Fruit fly (Drosophila melanogaster) whole organism, embryonic: ENCODE measurements around the gene CG32299.

Experiments
- Antp ChIP-seq: fragments of 200-800 bp; sonication (Bioruptor generic); optimal IDR thresholded peaks from 3 replicates; lab custom pipeline; 2016; ENCODE audit warnings: missing biosample characterization, missing genetic modification characterization
- CG10274 ChIP-seq: fragments of 200-800 bp; sonication (Bioruptor generic); optimal IDR thresholded peaks from 3 replicates; lab custom pipeline; 2017; ENCODE audit warnings: missing biosample characterization, mild to moderate bottlenecking, missing genetic modification characterization
- CG14441 ChIP-seq: fragments of 200-800 bp; sonication (Bioruptor generic); IDR thresholded peaks from 2 replicates; pipeline ENCODE4 v1.3.6; 2022; ENCODE audit warnings: missing biosample characterization, missing genetic modification characterization
- CG15269 ChIP-seq: fragments of 200-800 bp; sonication (Bioruptor generic); optimal IDR thresholded peaks from 2 replicates; lab custom pipeline; 2018; ENCODE audit warnings: missing biosample characterization, mild to moderate bottlenecking, missing genetic modification characterization, moderate library complexity
- CG15514 ChIP-seq: fragments of 200-800 bp; sonication (Bioruptor generic); optimal IDR thresholded peaks from 3 replicates; lab custom pipeline; 2017; ENCODE audit warnings: missing biosample characterization, missing genetic modification characterization, mild to moderate bottlenecking, moderate library complexity, missing genetic modification reagents
- CG15696 ChIP-seq: fragments of 200-800 bp; sonication (Bioruptor generic); optimal IDR thresholded peaks from 2 replicates; lab custom pipeline; 2019; ENCODE audit warnings: missing biosample characterization, mild to moderate bottlenecking, missing genetic modification characterization, moderate library complexity
- CG1792 ChIP-seq: fragments of 200-800 bp; sonication (Bioruptor generic); optimal IDR thresholded peaks from 2 replicates; lab custom pipeline; 2016; ENCODE audit warnings: missing biosample characterization, missing genetic modification characterization
- CG2678 ChIP-seq: fragments of 200-800 bp; sonication (Bioruptor generic); optimal IDR thresholded peaks from 3 replicates; lab custom pipeline; 2019; ENCODE audit warnings: missing biosample characterization, mild to moderate bottlenecking, missing genetic modification characterization, moderate library complexity
- CG2875 ChIP-seq: fragments of 200-800 bp; sonication (Bioruptor generic); optimal IDR thresholded peaks from 2 replicates; lab custom pipeline; 2017; ENCODE audit warnings: missing biosample characterization, mild to moderate bottlenecking, missing genetic modification characterization, missing genetic modification reagents
- CG32772 ChIP-seq: fragments of 200-800 bp; sonication (Bioruptor generic); IDR thresholded peaks from 2 replicates; pipeline ENCODE4 v1.3.6; 2022; ENCODE audit warnings: missing biosample characterization, missing genetic modification characterization
- CG4360 ChIP-seq: fragments of 200-800 bp; sonication (Bioruptor generic); IDR thresholded peaks from 2 replicates; pipeline ENCODE4 v1.3.6; 2022; ENCODE audit warnings: missing biosample characterization, missing genetic modification characterization
- CG6813 ChIP-seq: fragments of 200-800 bp; sonication (Bioruptor generic); optimal IDR thresholded peaks from 2 replicates; lab custom pipeline; 2017; ENCODE audit warnings: missing biosample characterization, missing genetic modification characterization, mild to moderate bottlenecking, moderate library complexity, missing genetic modification reagents
- CG7556 ChIP-seq: fragments of 200-800 bp; sonication (Bioruptor generic); optimal IDR thresholded peaks from 2 replicates; lab custom pipeline; 2017; ENCODE audit warnings: missing biosample characterization, mild to moderate bottlenecking, missing genetic modification characterization
- CG9817 ChIP-seq: fragments of 200-800 bp; sonication (Bioruptor generic); optimal IDR thresholded peaks from 2 replicates; lab custom pipeline; 2018; ENCODE audit warnings: missing biosample characterization, mild to moderate bottlenecking, missing genetic modification characterization, moderate library complexity
- Chrac-16 ChIP-seq: fragments of 200-800 bp; sonication (Bioruptor generic); optimal IDR thresholded peaks from 3 replicates; lab custom pipeline; 2016; ENCODE audit warnings: missing biosample characterization, missing genetic modification characterization
- CrebB ChIP-seq: fragments of 200-800 bp; sonication (Bioruptor generic); optimal IDR thresholded peaks from 3 replicates; lab custom pipeline; 2018; ENCODE audit warnings: missing biosample characterization, mild to moderate bottlenecking, missing genetic modification characterization
- Fer3 ChIP-seq: fragments of 200-800 bp; sonication (Bioruptor generic); optimal IDR thresholded peaks from 2 replicates; lab custom pipeline; 2018; ENCODE audit warnings: missing biosample characterization, mild to moderate bottlenecking, missing genetic modification characterization, moderate library complexity
- HLHmδ ChIP-seq: fragments of 200-800 bp; sonication (Bioruptor generic); optimal IDR thresholded peaks from 2 replicates; lab custom pipeline; 2018; ENCODE audit warnings: missing biosample characterization, mild to moderate bottlenecking, missing genetic modification characterization, moderate library complexity
- Hand ChIP-seq: fragments of 200-800 bp; sonication (Bioruptor generic); optimal IDR thresholded peaks from 2 replicates; lab custom pipeline; 2017; ENCODE audit warnings: mild to moderate bottlenecking, missing biosample characterization, missing genetic modification reagents, missing genetic modification characterization
- HmgZ ChIP-seq: fragments of 200-800 bp; sonication (Bioruptor generic); optimal IDR thresholded peaks from 2 replicates; lab custom pipeline; 2018; ENCODE audit warnings: missing biosample characterization, mild to moderate bottlenecking, missing genetic modification characterization
- Meics ChIP-seq: fragments of 200-800 bp; sonication (Bioruptor generic); optimal IDR thresholded peaks from 2 replicates; lab custom pipeline; 2017; ENCODE audit warnings: missing biosample characterization, mild to moderate bottlenecking, missing genetic modification characterization
- Mrtf ChIP-seq: fragments of 200-800 bp; sonication (Bioruptor generic); IDR thresholded peaks from 3 replicates; pipeline ENCODE4 v1.3.6; 2022; ENCODE audit warnings: missing biosample characterization, missing genetic modification characterization
- Rx ChIP-seq: fragments of 200-800 bp; sonication (Bioruptor generic); IDR thresholded peaks from 2 replicates; pipeline ENCODE4 v1.3.6; 2022; ENCODE audit warnings: missing biosample characterization, missing genetic modification characterization
- Sox102F ChIP-seq: fragments of 200-800 bp; sonication (Bioruptor generic); optimal IDR thresholded peaks from 2 replicates; lab custom pipeline; 2018; ENCODE audit warnings: missing biosample characterization, mild to moderate bottlenecking, missing genetic modification characterization, moderate library complexity
- Trl ChIP-seq, 3 experiments: fragments of >200 bp in 2 of 3; fragments of 200-800 bp in 1 of 3; sonication (Bioruptor generic) in 1 of 3; optimal IDR thresholded peaks; 2 replicates in 1 of 3; 3 replicates in 2 of 3; lab custom pipeline; 2016 to 2017; ENCODE audit warnings: missing biosample characterization in 1 of 3, missing genetic modification characterization in 1 of 3
- amos ChIP-seq: fragments of 200-800 bp; sonication (Bioruptor generic); IDR thresholded peaks from 2 replicates; pipeline ENCODE4 v1.3.6; 2022; ENCODE audit warnings: missing biosample characterization, missing genetic modification characterization; ENCODE audit not compliant: partially characterized antibody
- br ChIP-seq: fragments of >200 bp; optimal IDR thresholded peaks from 2 replicates; lab custom pipeline; 2017
- bsh ChIP-seq, 2 experiments: fragments of 200-800 bp; sonication (Bioruptor generic); optimal IDR thresholded peaks; 2 replicates each; lab custom pipeline; 2017 to 2018; ENCODE audit warnings: mild to moderate bottlenecking in 2 of 2, missing biosample characterization in 2 of 2, missing genetic modification characterization in 2 of 2, moderate library complexity in 1 of 2
- ci ChIP-seq: fragments of 200-800 bp; sonication (Bioruptor generic); IDR thresholded peaks from 3 replicates; pipeline ENCODE4 v1.3.6; 2022; ENCODE audit warnings: missing biosample characterization, missing genetic modification characterization
- dm ChIP-seq: fragments of 200-800 bp; sonication (Bioruptor generic); optimal IDR thresholded peaks from 3 replicates; lab custom pipeline; 2016; ENCODE audit warnings: missing biosample characterization, missing genetic modification characterization
- dpn ChIP-seq, 2 experiments: fragments of 200-800 bp; sonication (Bioruptor generic); optimal IDR thresholded peaks; 3 replicates each; lab custom pipeline; 2016; ENCODE audit warnings: missing biosample characterization in 2 of 2, missing genetic modification characterization in 2 of 2
- fu2 ChIP-seq: fragments of 200-800 bp; sonication (Bioruptor generic); optimal IDR thresholded peaks from 2 replicates; lab custom pipeline; 2016; ENCODE audit warnings: missing biosample characterization, missing genetic modification characterization
- hkb ChIP-seq, 2 experiments: fragments of 200-800 bp in 1 of 2; fragments of >200 bp in 1 of 2; sonication (Bioruptor generic) in 1 of 2; IDR thresholded peaks in 1 of 2; optimal IDR thresholded peaks in 1 of 2; 2 replicates each; pipeline versions ENCODE4 v1.3.6 to Lab custom; 2017 to 2022; ENCODE audit warnings: missing biosample characterization in 1 of 2, missing genetic modification characterization in 1 of 2
- ind ChIP-seq: fragments of 200-800 bp; sonication (Bioruptor generic); optimal IDR thresholded peaks from 3 replicates; lab custom pipeline; 2016; ENCODE audit warnings: missing biosample characterization, missing genetic modification characterization
- mam ChIP-seq: fragments of 200-800 bp; sonication (Bioruptor generic); optimal IDR thresholded peaks from 3 replicates; lab custom pipeline; 2016; ENCODE audit warnings: missing biosample characterization, missing genetic modification characterization
- nerfin-1 ChIP-seq: fragments of 200-800 bp; sonication (Bioruptor generic); optimal IDR thresholded peaks from 3 replicates; lab custom pipeline; 2019; ENCODE audit warnings: missing biosample characterization, mild to moderate bottlenecking, missing genetic modification characterization, moderate library complexity
- pan ChIP-seq, 4 experiments: fragments of >200 bp in 3 of 4; fragments of 200-800 bp in 1 of 4; sonication (Bioruptor generic) in 1 of 4; optimal IDR thresholded peaks in 3 of 4; IDR thresholded peaks in 1 of 4; 2 replicates each; pipeline versions ENCODE4 v1.3.6 to Lab custom; 2017 to 2022; ENCODE audit warnings: missing biosample characterization in 2 of 4, missing genetic modification characterization in 2 of 4, mixed read lengths in 1 of 4
- prd ChIP-seq, 3 experiments: fragments of >200 bp in 2 of 3; fragments of 200-800 bp in 1 of 3; sonication (Bioruptor generic) in 1 of 3; optimal IDR thresholded peaks in 2 of 3; IDR thresholded peaks in 1 of 3; 2 replicates in 2 of 3; 3 replicates in 1 of 3; pipeline versions ENCODE4 v1.3.6 to Lab custom; 2017 to 2022; ENCODE audit warnings: missing biosample characterization in 1 of 3, missing genetic modification characterization in 1 of 3
- pros ChIP-seq: fragments of 200-800 bp; sonication (Bioruptor generic); optimal IDR thresholded peaks from 3 replicates; lab custom pipeline; 2019; ENCODE audit warnings: missing biosample characterization, mild to moderate bottlenecking, missing genetic modification characterization, moderate library complexity
- sob ChIP-seq: fragments of 200-800 bp; sonication (Bioruptor generic); IDR thresholded peaks from 2 replicates; pipeline ENCODE4 v1.3.6; 2022; ENCODE audit warnings: missing biosample characterization, missing genetic modification characterization
- tgo ChIP-seq: fragments of 200-800 bp; sonication (Bioruptor generic); IDR thresholded peaks from 3 replicates; pipeline ENCODE4 v1.3.6; 2022; ENCODE audit warnings: missing biosample characterization, missing genetic modification characterization
- tin ChIP-seq: fragments of 200-800 bp; sonication (Bioruptor generic); optimal IDR thresholded peaks from 3 replicates; lab custom pipeline; 2016; ENCODE audit warnings: missing biosample characterization, missing genetic modification characterization
- tll ChIP-seq, 2 experiments: fragments of 200-800 bp in 1 of 2; fragments of >200 bp in 1 of 2; sonication (Bioruptor generic) in 1 of 2; optimal IDR thresholded peaks; 2 replicates each; lab custom pipeline; 2017 to 2019; ENCODE audit warnings: missing biosample characterization in 2 of 2, missing genetic modification characterization in 2 of 2, mild to moderate bottlenecking in 1 of 2, moderate library complexity in 1 of 2
- wdn ChIP-seq: fragments of 200-800 bp; sonication (Bioruptor generic); IDR thresholded peaks from 2 replicates; pipeline ENCODE4 v1.3.6; 2022; ENCODE audit warnings: missing biosample characterization, missing genetic modification characterization
- zf30C ChIP-seq: fragments of 200-800 bp; sonication (Bioruptor generic); optimal IDR thresholded peaks from 3 replicates; lab custom pipeline; 2018; ENCODE audit warnings: missing biosample characterization, mild to moderate bottlenecking, missing genetic modification characterization

CG32299 gene

DNA sequence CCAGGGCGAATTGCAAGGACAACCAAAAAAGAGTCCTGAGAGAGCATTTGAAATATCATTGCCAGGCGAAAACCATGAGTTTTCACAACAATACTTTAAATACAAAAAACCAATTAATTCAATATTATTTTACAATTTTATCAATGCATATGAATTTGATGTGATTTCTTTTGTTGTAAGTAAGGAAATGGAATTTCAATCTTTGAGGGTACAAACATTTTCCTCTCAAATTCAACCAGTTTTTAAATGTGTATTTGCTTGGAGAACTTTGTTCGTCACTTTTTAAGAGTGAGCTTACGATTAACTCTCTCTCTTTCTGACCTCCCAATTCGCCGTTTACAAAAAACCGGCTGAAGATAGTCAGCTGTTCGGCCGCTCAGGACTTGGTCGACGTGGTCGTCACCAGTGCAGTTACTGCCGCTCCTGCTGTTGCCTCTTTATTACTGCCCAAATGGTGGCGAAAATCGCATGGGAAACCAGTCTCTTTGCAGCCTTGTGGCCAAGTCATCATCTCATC, 20.8 kb upstream of the CG32299 start (continued):
- peak; percentile 24 for TF ChIP-seq HmgZ (tag; lab: Kevin White, UChicago)
- TF ChIP-seq CG2678 (tag; lab: Kevin White, UChicago) = peak; percentile 79
- TF ChIP-seq CG14441 (GFP tag; lab: Robert Waterston, UW) = 0 out of 2 replicates have a peak, but pooled peaks have one; percentile 35
- TF ChIP-seq nerfin-1 (tag; lab: Kevin White, UChicago) = no peak
- TF ChIP-seq HLHmδ (GFP tag; lab: Kevin White, UChicago) = no peak
- peak; percentile 58 for TF ChIP-seq CG15269 (tag; lab: Kevin White, UChicago)
- TF ChIP-seq prd (optimal IDR thresholded peaks at IDR 0.05; lab: Kevin White, UChicago) = no peak
- TF ChIP-seq prd (GFP tag; IDR thresholded peaks at IDR 0.05; lab: Robert Waterston, UW) = no peak
- TF ChIP-seq Hand (GFP tag; lab: Kevin White, UChicago) = peak; percentile 51
- peak; percentile 69 for TF ChIP-seq Meics (GFP tag; lab: Kevin White, UChicago)
- TF ChIP-seq Mrtf = no peak
- TF ChIP-seq dm (GFP tag; lab: Kevin White, UChicago) = no peak
- TF ChIP-seq CG32772 (GFP tag; lab: Robert Waterston, UW) = peak; percentile 48; the same call in 1 of the 2 replicates
- no peak for TF ChIP-seq hkb (optimal IDR thresholded peaks at IDR 0.05; lab: Kevin White, UChicago)
- TF ChIP-seq hkb (GFP tag; IDR thresholded peaks at IDR 0.05; lab: Robert Waterston, UW) = peak; percentile 48; the same call in 1 of the 2 replicates
- TF ChIP-seq zf30C = no peak
- TF ChIP-seq CG4360 (GFP tag; lab: Robert Waterston, UW) = no peak
- peak; percentile 35 for TF ChIP-seq CG6813 (GFP tag; lab: Kevin White, UChicago)
- TF ChIP-seq Rx (GFP tag; lab: Robert Waterston, UW) = no peak
- TF ChIP-seq bsh (GFP tag; optimal IDR thresholded peaks at IDR 0.05; lab: Kevin White, UChicago) = peak; percentile 6 to 19
- TF ChIP-seq ind (GFP tag; lab: Kevin White, UChicago) = peak; percentile 52
- TF ChIP-seq tgo (GFP tag; lab: Robert Waterston, UW) = peak; percentile 60; the same call in 2 of the 3 replicates
- no peak for TF ChIP-seq amos (GFP tag; lab: Robert Waterston, UW)
- peak; percentile 11 for TF ChIP-seq Chrac-16 (GFP tag; lab: Kevin White, UChicago)
- TF ChIP-seq CG7556 = peak; percentile 67
- TF ChIP-seq CG15514 (GFP tag; lab: Kevin White, UChicago) = peak; percentile 38
- TF ChIP-seq CG9817 (tag; lab: Kevin White, UChicago) = peak; percentile 24
- TF ChIP-seq pan (optimal IDR thresholded peaks at IDR 0.05; lab: Kevin White, UChicago) = no peak
- peak in 1 of 2 experiments; percentile 65 for TF ChIP-seq pan (GFP tag; optimal IDR thresholded peaks at IDR 0.05 in 1 of 2, IDR thresholded peaks at IDR 0.05 in 1 of 2)
- no peak for TF ChIP-seq CG1792 (GFP tag; lab: Kevin White, UChicago)
- peak; percentile 56 for TF ChIP-seq Fer3 (tag; lab: Kevin White, UChicago)
- no peak for TF ChIP-seq pros (GFP tag; lab: Kevin White, UChicago)
- no peak for TF ChIP-seq br (lab: Kevin White, UChicago)
- TF ChIP-seq sob (GFP tag; lab: Robert Waterston, UW) = no peak
- TF ChIP-seq CG15696 (tag; lab: Kevin White, UChicago) = no peak
- TF ChIP-seq wdn = 0 out of 2 replicates have a peak, but pooled peaks have one; percentile 6
- TF ChIP-seq mam = peak; percentile 28
- TF ChIP-seq Trl (optimal IDR thresholded peaks at IDR 0.05; lab: Kevin White, UChicago) = peak; percentile 31 to 66
- TF ChIP-seq Trl (GFP tag; optimal IDR thresholded peaks at IDR 0.05; lab: Kevin White, UChicago) = no peak
- TF ChIP-seq ci (GFP tag; lab: Robert Waterston, UW) = peak; percentile 62; the same call in 1 of the 3 replicates
- no peak for TF ChIP-seq CG2875 (GFP tag; lab: Kevin White, UChicago)
- no peak for TF ChIP-seq CrebB
- no peak for TF ChIP-seq tin
- no peak for TF ChIP-seq fu2 (GFP tag; lab: Kevin White, UChicago)
- TF ChIP-seq Antp = no peak
- TF ChIP-seq CG10274 (GFP tag; lab: Kevin White, UChicago) = no peak
- TF ChIP-seq dpn (GFP tag; optimal IDR thresholded peaks at IDR 0.05; lab: Kevin White, UChicago) = peak in 1 of 2 experiments; percentile 22
- no peak for TF ChIP-seq tll (GFP tag; optimal IDR thresholded peaks at IDR 0.05; lab: Kevin White, UChicago)
- TF ChIP-seq Sox102F (GFP tag; lab: Kevin White, UChicago) = peak; percentile 49
